Worm (Caenorhabditis elegans): ENCODE results near the gene F40F4.7.

ce11 chrX:3204778-3205177 lies 41.0 kb downstream of the F40F4.7 start, which contains the start of gene F28B4.1:
- TF ChIP-seq dve-1 (tag; optimal IDR thresholded peaks at IDR 0.05) (no peak), pros-1 (tag; optimal IDR thresholded peaks at IDR 0.05) (no peak), unc-86 (tag; optimal IDR thresholded peaks at IDR 0.05) (no peak), fax-1 (tag; optimal IDR thresholded peaks at IDR 0.05) (no peak), ahr-1 (tag; optimal IDR thresholded peaks at IDR 0.05) (no peak), lim-6 (tag; optimal IDR thresholded peaks at IDR 0.05) (no peak), tbx-2 (tag; optimal IDR thresholded peaks at IDR 0.05) (no peak), nhr-11 (tag; optimal IDR thresholded peaks at IDR 0.05) (no peak), ceh-9 (tag; optimal IDR thresholded peaks at IDR 0.05) (no peak), ets-4 (tag; optimal IDR thresholded peaks at IDR 0.05) (no peak), unc-42 (tag; optimal IDR thresholded peaks at IDR 0.05) (no peak)

Measured in whole organism, late embryonic.